Worm (Caenorhabditis elegans): ENCODE data around the gene nhr-147.

Gene nhr-147

ce11 chrV:7352186-7353053 is 6.8 kb downstream of the nhr-147 start, which contains the start of the genes srh-231 and srh-275:
Gene srh-231, minus strand, starts transcription at chrV:7352236.
Gene srh-275, plus strand, starts transcription at chrV:7353003.
- TF ChIP-seq mdl-1 (tag; optimal IDR thresholded peaks at IDR 0.05) (no peak), sem-4 (tag; optimal IDR thresholded peaks at IDR 0.05) (no peak), sma-9 (GFP tag; optimal IDR thresholded peaks at IDR 0.05) (no peak), sma-9 (tag; optimal IDR thresholded peaks at IDR 0.05) (no peak), crh-2 (tag; optimal IDR thresholded peaks at IDR 0.05) (no peak), lin-11 (tag; optimal IDR thresholded peaks at IDR 0.05) (no peak), nhr-23 (tag; optimal IDR thresholded peaks at IDR 0.05) (no peak), elt-1 (tag; optimal IDR thresholded peaks at IDR 0.05) (no peak), nhr-12 (tag; optimal IDR thresholded peaks at IDR 0.05) (no peak)

- no peak for TF ChIP-seq aly-2 (tag; optimal IDR thresholded peaks at IDR 0.05)
- no peak for TF ChIP-seq nhr-11 (tag; optimal IDR thresholded peaks at IDR 0.05)
- TF ChIP-seq Y55F3AM.14 (GFP tag; optimal IDR thresholded peaks at IDR 0.05) = no peak
- TF ChIP-seq nhr-12 (tag; optimal IDR thresholded peaks at IDR 0.05) = no peak
- no peak for TF ChIP-seq zag-1 (tag; optimal IDR thresholded peaks at IDR 0.05)
Measured at ce11 chrV:7353602-7354001, 8.0 kb downstream of the nhr-147 start.

- TF ChIP-seq unc-39 (tag; optimal IDR thresholded peaks at IDR 0.05) (no peak), nhr-21 (tag; optimal IDR thresholded peaks at IDR 0.05) (no peak), nhr-237 (tag; optimal IDR thresholded peaks at IDR 0.05) (no peak), peb-1 (tag; optimal IDR thresholded peaks at IDR 0.05) (no peak), lin-13 (GFP tag; optimal IDR thresholded peaks at IDR 0.05) (no peak), mab-5 (tag; optimal IDR thresholded peaks at IDR 0.05) (no peak), ama-1 (optimal IDR thresholded peaks at IDR 0.05) (no peak), sma-3 (GFP tag; optimal IDR thresholded peaks at IDR 0.05) (no peak), nhr-23 (tag; optimal IDR thresholded peaks at IDR 0.05) (no peak), mbf-1 (tag; optimal IDR thresholded peaks at IDR 0.05) (no peak), ceh-16 (tag; optimal IDR thresholded peaks at IDR 0.05) (no peak), skn-1 (tag; optimal IDR thresholded peaks at IDR 0.05) (no peak), unc-62 (GFP tag; optimal IDR thresholded peaks at IDR 0.05) (no peak), lin-39 (tag; optimal IDR thresholded peaks at IDR 0.05) (no peak), elt-1 (tag; optimal IDR thresholded peaks at IDR 0.05) (no peak), lin-11 (tag; optimal IDR thresholded peaks at IDR 0.05) (no peak), ztf-4 (tag; optimal IDR thresholded peaks at IDR 0.05) (no peak), R02D3.7 (tag; optimal IDR thresholded peaks at IDR 0.05) (no peak)
Measured at ce11 chrV:7355464-7355863, 9.9 kb downstream of the nhr-147 start, which contains the start of gene tag-293. Gene tag-293, minus strand, starts transcription at chrV:7355564.

- no peak for TF ChIP-seq egl-27 (tag; optimal IDR thresholded peaks at IDR 0.05)
- no peak for TF ChIP-seq lsy-2 (tag; optimal IDR thresholded peaks at IDR 0.05)
- no peak for TF ChIP-seq ztf-4 (tag; optimal IDR thresholded peaks at IDR 0.05)
- no peak for TF ChIP-seq Y55F3AM.14 (GFP tag; optimal IDR thresholded peaks at IDR 0.05)
- TF ChIP-seq aly-2 (tag; optimal IDR thresholded peaks at IDR 0.05) = no peak
Measured at ce11 chrV:7356684-7357083, 11.1 kb downstream of the nhr-147 start, which contains the start of gene C03G6.21. Gene C03G6.21, minus strand, starts transcription at chrV:7356784.

- no peak for TF ChIP-seq ceh-16 (tag; optimal IDR thresholded peaks at IDR 0.05)
- no peak for TF ChIP-seq snpc-4 (tag; optimal IDR thresholded peaks at IDR 0.05)
- TF ChIP-seq fos-1 (tag; optimal IDR thresholded peaks at IDR 0.05) = no peak
- TF ChIP-seq aly-2 (tag; optimal IDR thresholded peaks at IDR 0.05) = no peak
- no peak for TF ChIP-seq ceh-82 (tag; optimal IDR thresholded peaks at IDR 0.05)
- no peak for TF ChIP-seq elt-1 (tag; optimal IDR thresholded peaks at IDR 0.05)
- no peak for TF ChIP-seq R02D3.7 (tag; optimal IDR thresholded peaks at IDR 0.05)
- no peak for TF ChIP-seq peb-1 (tag; optimal IDR thresholded peaks at IDR 0.05)
- no peak for TF ChIP-seq lsy-2 (tag; optimal IDR thresholded peaks at IDR 0.05)
- TF ChIP-seq sma-9 (GFP tag; optimal IDR thresholded peaks at IDR 0.05) = no peak
- TF ChIP-seq sma-9 (tag; optimal IDR thresholded peaks at IDR 0.05) = no peak
- TF ChIP-seq nhr-12 (tag; optimal IDR thresholded peaks at IDR 0.05) = no peak
Measured at ce11 chrV:7357132-7357531, 11.5 kb downstream of the nhr-147 start, which contains the start of gene C03G6.6. Gene C03G6.6, plus strand, starts transcription at chrV:7357432.
